Worm (Caenorhabditis elegans) whole organism, L2 larva: ENCODE data around the gene vab-7.

Experiments used
- F13H6.1 ChIP-seq: sonication (generic microtip); optimal IDR thresholded peaks from 2 replicates; lab custom pipeline; 2016; ENCODE audit warnings: missing genetic modification characterization, missing compliant biosample characterization
- R02D3.7 ChIP-seq: fragments of 150-350 bp; optimal IDR thresholded peaks from 2 replicates; lab custom pipeline; 2014; ENCODE audit warnings: missing biosample characterization, missing genetic modification characterization
- Y55F3AM.14 ChIP-seq: fragments of 200-800 bp; sonication (Bioruptor generic); optimal IDR thresholded peaks from 2 replicates; lab custom pipeline; 2018; ENCODE audit warnings: mild to moderate bottlenecking, missing genetic modification characterization, missing compliant biosample characterization
- ZK546.5 ChIP-seq: sonication (generic microtip); optimal IDR thresholded peaks from 2 replicates; lab custom pipeline; 2017; ENCODE audit warnings: missing biosample characterization, missing genetic modification characterization
- alr-1 ChIP-seq: fragments of 150-350 bp; optimal IDR thresholded peaks from 2 replicates; lab custom pipeline; 2014; ENCODE audit warnings: missing biosample characterization, missing genetic modification characterization
- aly-2 ChIP-seq: fragments of 150-350 bp; optimal IDR thresholded peaks from 2 replicates; lab custom pipeline; 2014; ENCODE audit warnings: missing biosample characterization, missing genetic modification characterization
- ama-1 ChIP-seq: fragments of 150-350 bp; optimal IDR thresholded peaks from 2 replicates; lab custom pipeline; 2018; ENCODE audit warnings: inconsistent platforms
- blmp-1 ChIP-seq: sonication (generic microtip); optimal IDR thresholded peaks from 2 replicates; lab custom pipeline; 2017; ENCODE audit warnings: missing genetic modification characterization, mild to moderate bottlenecking, missing compliant biosample characterization, antibody characterized with exemption, moderate library complexity; ENCODE audit not compliant: insufficient read depth
- ceh-16 ChIP-seq: fragments of 150-350 bp; optimal IDR thresholded peaks from 2 replicates; lab custom pipeline; 2014; ENCODE audit warnings: missing biosample characterization, missing genetic modification characterization
- crh-2 ChIP-seq: sonication (generic microtip); optimal IDR thresholded peaks from 2 replicates; lab custom pipeline; 2017; ENCODE audit warnings: missing biosample characterization, missing genetic modification characterization
- elt-1 ChIP-seq: fragments of 150-350 bp; optimal IDR thresholded peaks from 2 replicates; lab custom pipeline; 2014; ENCODE audit warnings: missing biosample characterization, missing genetic modification characterization
- elt-3 ChIP-seq: sonication (generic microtip); optimal IDR thresholded peaks from 2 replicates; lab custom pipeline; 2017; ENCODE audit warnings: missing biosample characterization, missing genetic modification characterization
- fos-1 ChIP-seq: fragments of 150-350 bp; optimal IDR thresholded peaks from 2 replicates; lab custom pipeline; 2014; ENCODE audit warnings: missing biosample characterization, missing genetic modification characterization
- gmeb-1 ChIP-seq: fragments of 150-350 bp; optimal IDR thresholded peaks from 2 replicates; lab custom pipeline; 2014; ENCODE audit warnings: missing biosample characterization, missing genetic modification characterization
- lin-11 ChIP-seq: fragments of 150-350 bp; sonication (generic microtip); optimal IDR thresholded peaks from 2 replicates; lab custom pipeline; 2014; ENCODE audit warnings: missing biosample characterization, missing genetic modification characterization, inconsistent platforms, mixed read lengths
- lin-13 ChIP-seq: fragments of 150-350 bp; optimal IDR thresholded peaks from 2 replicates; lab custom pipeline; 2014; ENCODE audit warnings: missing biosample characterization, missing genetic modification reagents, missing genetic modification characterization
- lsy-2 ChIP-seq, 2 experiments: fragments of 150-350 bp in 1 of 2; sonication (generic microtip) in 1 of 2; optimal IDR thresholded peaks; 2 replicates each; lab custom pipeline; 2014 to 2017; ENCODE audit warnings: missing biosample characterization in 2 of 2, missing genetic modification characterization in 2 of 2
- mab-5 ChIP-seq: fragments of 150-350 bp; optimal IDR thresholded peaks from 2 replicates; lab custom pipeline; 2014; ENCODE audit warnings: missing biosample characterization, missing genetic modification characterization
- mbf-1 ChIP-seq: sonication (generic microtip); optimal IDR thresholded peaks from 2 replicates; lab custom pipeline; 2017; ENCODE audit warnings: missing biosample characterization, missing genetic modification characterization
- nhr-10 ChIP-seq: sonication (generic microtip); optimal IDR thresholded peaks from 2 replicates; lab custom pipeline; 2017; ENCODE audit warnings: missing biosample characterization, missing genetic modification characterization
- nhr-11 ChIP-seq: fragments of 150-350 bp; optimal IDR thresholded peaks from 2 replicates; lab custom pipeline; 2014; ENCODE audit warnings: missing biosample characterization, missing genetic modification characterization
- nhr-12 ChIP-seq: fragments of 150-350 bp; optimal IDR thresholded peaks from 2 replicates; lab custom pipeline; 2014; ENCODE audit warnings: missing biosample characterization, missing genetic modification characterization
- nhr-129 ChIP-seq: fragments of 150-350 bp; optimal IDR thresholded peaks from 2 replicates; lab custom pipeline; 2014; ENCODE audit warnings: missing biosample characterization, missing genetic modification characterization
- nhr-21 ChIP-seq: fragments of 150-350 bp; optimal IDR thresholded peaks from 2 replicates; lab custom pipeline; 2014; ENCODE audit warnings: missing biosample characterization, missing genetic modification characterization
- nhr-23 ChIP-seq: fragments of 150-350 bp; optimal IDR thresholded peaks from 2 replicates; lab custom pipeline; 2014; ENCODE audit warnings: missing biosample characterization, missing genetic modification reagents, missing genetic modification characterization
- nhr-237 ChIP-seq: fragments of 150-350 bp; optimal IDR thresholded peaks from 2 replicates; lab custom pipeline; 2014; ENCODE audit warnings: missing biosample characterization, missing genetic modification characterization
- nhr-25 ChIP-seq: fragments of 150-350 bp; sonication (generic microtip); optimal IDR thresholded peaks from 3 replicates; lab custom pipeline; 2014; ENCODE audit warnings: missing biosample characterization, missing genetic modification characterization
- nhr-77 ChIP-seq: fragments of 150-350 bp; optimal IDR thresholded peaks from 2 replicates; lab custom pipeline; 2014; ENCODE audit warnings: missing biosample characterization, missing genetic modification characterization
- peb-1 ChIP-seq: fragments of 150-350 bp; optimal IDR thresholded peaks from 2 replicates; lab custom pipeline; 2014; ENCODE audit warnings: missing biosample characterization, missing genetic modification characterization
- sem-4 ChIP-seq: fragments of 150-350 bp; optimal IDR thresholded peaks from 2 replicates; lab custom pipeline; 2014; ENCODE audit warnings: missing biosample characterization, missing genetic modification reagents, missing genetic modification characterization
- skn-1 ChIP-seq: sonication (generic microtip); optimal IDR thresholded peaks from 2 replicates; lab custom pipeline; 2017; ENCODE audit warnings: missing biosample characterization, missing genetic modification characterization
- sma-3 ChIP-seq: sonication (generic microtip); optimal IDR thresholded peaks from 2 replicates; lab custom pipeline; 2016; ENCODE audit warnings: missing genetic modification reagents, missing genetic modification characterization, missing compliant biosample characterization
- sma-9 ChIP-seq, 2 experiments: fragments of 150-350 bp in 1 of 2; sonication (generic microtip) in 1 of 2; optimal IDR thresholded peaks; 2 replicates each; lab custom pipeline; 2014 to 2016; ENCODE audit warnings: missing genetic modification characterization in 2 of 2, mild to moderate bottlenecking in 1 of 2, missing biosample characterization in 1 of 2, missing compliant biosample characterization in 1 of 2, missing genetic modification reagents in 1 of 2, moderate library complexity in 1 of 2
- snpc-4 ChIP-seq: fragments of 150-350 bp; optimal IDR thresholded peaks from 2 replicates; lab custom pipeline; 2014; ENCODE audit warnings: missing biosample characterization, missing genetic modification characterization
- unc-55 ChIP-seq: fragments of 150-350 bp; sonication (generic microtip); optimal IDR thresholded peaks from 3 replicates; lab custom pipeline; 2014; ENCODE audit warnings: missing biosample characterization, missing genetic modification reagents, missing genetic modification characterization
- unc-62 ChIP-seq: fragments of 150-350 bp; optimal IDR thresholded peaks from 2 replicates; lab custom pipeline; 2014; ENCODE audit warnings: missing biosample characterization, missing genetic modification reagents, missing genetic modification characterization
- ztf-11 ChIP-seq: sonication (generic microtip); optimal IDR thresholded peaks from 2 replicates; lab custom pipeline; 2017; ENCODE audit warnings: missing biosample characterization, missing genetic modification characterization
- ztf-4 ChIP-seq: fragments of 150-350 bp; optimal IDR thresholded peaks from 2 replicates; lab custom pipeline; 2014; ENCODE audit warnings: missing biosample characterization, missing genetic modification characterization

vab-7 gene

ce11 chrIII:10951713-10952112, 31.6 kb downstream of the vab-7 start:
- no peak for TF ChIP-seq lsy-2 (tag; optimal IDR thresholded peaks at IDR 0.05; lab: Kevin White, UChicago)
- no peak for TF ChIP-seq nhr-25 (tag; lab: Kevin White, UChicago)
- no peak for TF ChIP-seq mbf-1 (tag; lab: Kevin White, UChicago)
- TF ChIP-seq mab-5 (tag; lab: Kevin White, UChicago): no peak
- TF ChIP-seq lin-13: no peak

DNA sequence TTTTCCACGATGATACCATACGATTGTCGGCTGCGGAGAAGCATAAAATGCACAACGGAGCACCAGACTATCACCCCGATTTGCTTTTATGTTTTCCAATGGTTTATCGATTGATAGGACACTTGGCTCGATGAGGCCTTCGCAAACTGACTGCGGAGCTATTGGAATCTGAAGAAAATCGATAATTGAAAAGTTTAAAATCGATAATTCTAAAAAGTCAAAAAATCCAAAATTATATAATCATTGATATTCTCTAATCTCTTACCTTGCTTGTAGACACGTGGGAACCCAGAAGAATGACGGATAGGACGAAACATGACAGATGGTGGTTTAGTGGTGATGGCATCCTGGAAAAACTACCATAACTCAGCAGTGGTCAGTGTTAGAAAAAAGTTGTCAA, 33.0 kb downstream of the vab-7 start, which contains the start of gene zig-5:
Gene zig-5, minus strand, starts transcription at position 349 of the 400 bp plus-strand sequence.
- TF ChIP-seq Y55F3AM.14 (GFP tag; lab: Kevin White, UChicago) (no peak), nhr-10 (tag; lab: Kevin White, UChicago) (no peak), nhr-77 (no peak), unc-55 (GFP tag; lab: Kevin White, UChicago) (no peak), gmeb-1 (tag; lab: Kevin White, UChicago) (no peak)

DNA sequence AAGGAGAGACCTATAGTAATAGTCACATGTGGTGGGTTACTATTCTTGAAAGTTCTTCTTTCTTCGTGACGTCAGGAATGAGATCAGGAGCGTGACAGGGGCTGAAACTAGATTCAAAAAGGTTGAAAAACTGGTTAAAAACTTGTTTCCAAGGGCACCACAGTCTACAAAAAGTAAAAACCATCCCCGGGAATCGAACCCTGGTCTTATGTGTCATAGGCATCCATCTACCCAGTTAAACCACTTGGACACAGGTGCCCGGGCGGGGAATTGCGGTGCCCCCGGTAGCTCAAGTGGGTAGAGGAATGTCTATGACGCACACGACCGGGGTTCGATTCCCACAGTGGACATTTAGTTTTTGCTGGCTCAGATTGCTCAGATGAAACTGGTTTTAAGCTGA, 37.1 kb downstream of the vab-7 start:
- no peak for TF ChIP-seq lin-11 (tag; lab: Kevin White, UChicago)
- TF ChIP-seq nhr-23: no peak
- TF ChIP-seq peb-1 (tag; lab: Kevin White, UChicago): no peak
- no peak for TF ChIP-seq sma-3 (GFP tag; lab: Kevin White, UChicago)
- no peak for TF ChIP-seq crh-2 (tag; lab: Kevin White, UChicago)
- no peak for TF ChIP-seq lsy-2 (tag; optimal IDR thresholded peaks at IDR 0.05; lab: Kevin White, UChicago)
- no peak for TF ChIP-seq nhr-237 (tag; lab: Kevin White, UChicago)
- TF ChIP-seq skn-1: no peak
- no peak for TF ChIP-seq ZK546.5 (tag; lab: Kevin White, UChicago)

DNA sequence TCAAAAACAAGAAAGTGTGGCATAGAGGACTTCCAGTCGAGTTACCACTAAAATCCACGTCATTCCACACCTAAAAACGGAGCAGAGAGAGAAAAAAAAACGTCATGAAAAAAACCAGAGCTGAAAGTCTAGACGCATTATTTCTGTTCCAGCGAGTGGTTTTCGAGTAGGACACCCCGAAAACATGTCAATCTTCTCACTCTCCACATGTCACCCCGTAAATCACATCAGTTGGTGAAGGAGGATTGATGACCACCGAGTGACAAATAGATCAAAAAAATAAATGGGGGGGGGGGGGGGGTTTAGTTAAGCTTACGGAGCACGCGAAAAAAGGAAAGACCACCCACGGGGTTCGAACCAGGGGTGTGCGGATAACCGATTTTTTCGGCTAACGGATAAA, 37.6 kb downstream of the vab-7 start:
- TF ChIP-seq ceh-16 (tag; lab: Kevin White, UChicago) (no peak), fos-1 (tag; lab: Kevin White, UChicago) (no peak), ztf-4 (tag; lab: Kevin White, UChicago) (no peak), nhr-23 (no peak), nhr-25 (tag; lab: Kevin White, UChicago) (no peak), sma-9 (GFP tag; optimal IDR thresholded peaks at IDR 0.05; lab: Kevin White, UChicago) (no peak), sma-9 (tag; optimal IDR thresholded peaks at IDR 0.05; lab: Kevin White, UChicago) (no peak), F13H6.1 (no peak)

ce11 chrIII:10960387-10960786, 40.2 kb downstream of the vab-7 start:
- TF ChIP-seq nhr-129 (tag; lab: Kevin White, UChicago) (no peak), nhr-25 (tag; lab: Kevin White, UChicago) (no peak), gmeb-1 (tag; lab: Kevin White, UChicago) (no peak), nhr-77 (no peak), unc-62 (GFP tag; lab: Kevin White, UChicago) (no peak)

- TF ChIP-seq mab-5 (tag; lab: Kevin White, UChicago) (no peak), ama-1 (lab: Kevin White, UChicago) (no peak), sem-4 (tag; lab: Kevin White, UChicago) (no peak), skn-1 (no peak), snpc-4 (tag; lab: Kevin White, UChicago) (no peak), ztf-11 (tag; lab: Kevin White, UChicago) (no peak), nhr-21 (tag; lab: Kevin White, UChicago) (no peak), gmeb-1 (tag; lab: Kevin White, UChicago) (no peak)
Observed at ce11 chrIII:10962910-10963309, 42.8 kb downstream of the vab-7 start.

- TF ChIP-seq unc-55 (GFP tag; lab: Kevin White, UChicago): no peak
- TF ChIP-seq ztf-11 (tag; lab: Kevin White, UChicago): no peak
- no peak for TF ChIP-seq blmp-1 (tag; lab: Kevin White, UChicago)
- no peak for TF ChIP-seq nhr-11 (tag; lab: Kevin White, UChicago)
- TF ChIP-seq fos-1 (tag; lab: Kevin White, UChicago): no peak
- no peak for TF ChIP-seq nhr-10 (tag; lab: Kevin White, UChicago)
- no peak for TF ChIP-seq elt-1 (tag; lab: Kevin White, UChicago)
- no peak for TF ChIP-seq nhr-237 (tag; lab: Kevin White, UChicago)
- TF ChIP-seq aly-2 (tag; lab: Kevin White, UChicago): no peak
- no peak for TF ChIP-seq ceh-16 (tag; lab: Kevin White, UChicago)
- TF ChIP-seq elt-3 (tag; lab: Kevin White, UChicago): no peak
- TF ChIP-seq mab-5 (tag; lab: Kevin White, UChicago): no peak
- TF ChIP-seq R02D3.7: no peak
- no peak for TF ChIP-seq sem-4 (tag; lab: Kevin White, UChicago)
- no peak for TF ChIP-seq alr-1 (tag; lab: Kevin White, UChicago)
- no peak for TF ChIP-seq nhr-12 (tag; lab: Kevin White, UChicago)
- TF ChIP-seq, all 48 proteins: peak for 0
Observed at ce11 chrIII:10967010-10967409, 46.9 kb downstream of the vab-7 start, which contains the start of gene W05B2.2. Gene W05B2.2 (minus strand): TSS chrIII:10967110.
